Fruit fly (Drosophila melanogaster) whole organism, prepupa: ENCODE measurements around the gene Scgalpha.

Experiments
- Blimp-1 ChIP-seq: fragments of 200-800 bp; sonication (Bioruptor generic); optimal IDR thresholded peaks from 3 replicates; lab custom pipeline; 2017; ENCODE audit warnings: missing biosample characterization, missing genetic modification characterization, mild to moderate bottlenecking, moderate library complexity, missing genetic modification reagents
- CG10631 ChIP-seq: fragments of 200-800 bp; sonication (Bioruptor generic); optimal IDR thresholded peaks from 2 replicates; lab custom pipeline; 2016; ENCODE audit warnings: missing biosample characterization, missing genetic modification characterization
- CG10669 ChIP-seq: fragments of 200-800 bp; sonication (Bioruptor generic); optimal IDR thresholded peaks from 3 replicates; lab custom pipeline; 2018; ENCODE audit warnings: missing biosample characterization, mild to moderate bottlenecking, missing genetic modification characterization, moderate library complexity
- CG11294 ChIP-seq: fragments of 200-800 bp; sonication (Bioruptor generic); IDR thresholded peaks from 2 replicates; pipeline ENCODE4 v1.3.6; 2022; ENCODE audit warnings: missing biosample characterization, missing genetic modification characterization
- CG11902 ChIP-seq: fragments of 200-800 bp; sonication (Bioruptor generic); optimal IDR thresholded peaks from 3 replicates; lab custom pipeline; 2016; ENCODE audit warnings: missing biosample characterization, missing genetic modification characterization
- CG15336 ChIP-seq: fragments of 200-800 bp; sonication (Bioruptor generic); IDR thresholded peaks from 2 replicates; pipeline ENCODE4 v1.3.6; 2022; ENCODE audit warnings: missing biosample characterization, missing genetic modification characterization
- CG1621 ChIP-seq: fragments of 200-800 bp; sonication (Bioruptor generic); optimal IDR thresholded peaks from 3 replicates; lab custom pipeline; 2018; ENCODE audit warnings: missing biosample characterization, mild to moderate bottlenecking, missing genetic modification characterization
- CG16779 ChIP-seq: fragments of 200-800 bp; sonication (Bioruptor generic); optimal IDR thresholded peaks from 3 replicates; lab custom pipeline; 2017; ENCODE audit warnings: missing biosample characterization, mild to moderate bottlenecking, missing genetic modification characterization
- CG3032 ChIP-seq: fragments of 200-800 bp; optimal IDR thresholded peaks from 2 replicates; lab custom pipeline; 2019; ENCODE audit warnings: missing biosample characterization, mild to moderate bottlenecking, missing genetic modification characterization, moderate library complexity
- CG31627 ChIP-seq: fragments of 200-800 bp; sonication (Bioruptor generic); optimal IDR thresholded peaks from 3 replicates; lab custom pipeline; 2016; ENCODE audit warnings: missing biosample characterization, missing genetic modification characterization
- CG34406 ChIP-seq: fragments of 200-800 bp; sonication (Bioruptor generic); optimal IDR thresholded peaks from 3 replicates; lab custom pipeline; 2016; ENCODE audit warnings: missing biosample characterization, missing genetic modification characterization
- CG3919 ChIP-seq: fragments of 200-800 bp; sonication (Bioruptor generic); optimal IDR thresholded peaks from 3 replicates; lab custom pipeline; 2016; ENCODE audit warnings: missing biosample characterization, missing genetic modification characterization
- CG6792 ChIP-seq: fragments of 200-800 bp; sonication (Bioruptor generic); optimal IDR thresholded peaks from 3 replicates; lab custom pipeline; 2016; ENCODE audit warnings: missing biosample characterization, missing genetic modification characterization
- CG6808 ChIP-seq: fragments of 200-800 bp; sonication (Bioruptor generic); optimal IDR thresholded peaks from 3 replicates; lab custom pipeline; 2017; ENCODE audit warnings: missing biosample characterization, missing genetic modification characterization, mild to moderate bottlenecking, moderate library complexity, missing genetic modification reagents
- CG6854 ChIP-seq: fragments of 200-800 bp; sonication (Bioruptor generic); optimal IDR thresholded peaks from 2 replicates; lab custom pipeline; 2017; ENCODE audit warnings: missing biosample characterization, mild to moderate bottlenecking, missing genetic modification characterization
- CG8319 ChIP-seq: fragments of 200-800 bp; sonication (Bioruptor generic); optimal IDR thresholded peaks from 3 replicates; lab custom pipeline; 2016; ENCODE audit warnings: missing biosample characterization, missing genetic modification characterization
- CG8632 ChIP-seq: fragments of 200-800 bp; sonication (Bioruptor generic); optimal IDR thresholded peaks from 3 replicates; lab custom pipeline; 2016; ENCODE audit warnings: missing biosample characterization, missing genetic modification characterization
- CG9139 ChIP-seq: fragments of 200-800 bp; sonication (Bioruptor generic); optimal IDR thresholded peaks from 3 replicates; lab custom pipeline; 2017; ENCODE audit warnings: missing biosample characterization, mild to moderate bottlenecking, missing genetic modification characterization
- Eip75B ChIP-seq: fragments of 200-800 bp; sonication (Bioruptor generic); optimal IDR thresholded peaks from 3 replicates; lab custom pipeline; 2016; ENCODE audit warnings: missing biosample characterization, missing genetic modification characterization
- Eip78C ChIP-seq: fragments of 200-800 bp; sonication (Bioruptor generic); peaks from one replicate; lab custom pipeline; 2016; ENCODE audit warnings: missing biosample characterization, missing genetic modification characterization
- Eip93F ChIP-seq: fragments of 200-800 bp; sonication (Bioruptor generic); optimal IDR thresholded peaks from 2 replicates; lab custom pipeline; 2016; ENCODE audit warnings: missing biosample characterization, mild to moderate bottlenecking, missing genetic modification characterization
- Ets21C ChIP-seq: fragments of 200-800 bp; sonication (Bioruptor generic); optimal IDR thresholded peaks from 3 replicates; lab custom pipeline; 2016; ENCODE audit warnings: missing biosample characterization, missing genetic modification characterization
- Ets96B ChIP-seq: fragments of 200-800 bp; optimal IDR thresholded peaks from 2 replicates; lab custom pipeline; 2019; ENCODE audit warnings: missing biosample characterization, mild to moderate bottlenecking, missing genetic modification characterization, moderate library complexity
- Hr38 ChIP-seq: sonication (Bioruptor generic); optimal IDR thresholded peaks from 2 replicates; lab custom pipeline; 2016; ENCODE audit warnings: missing biosample characterization, missing genetic modification characterization
- Hr4 ChIP-seq: fragments of 200-800 bp; sonication (Bioruptor generic); optimal IDR thresholded peaks from 3 replicates; lab custom pipeline; 2016; ENCODE audit warnings: missing biosample characterization, missing genetic modification characterization
- Lpt ChIP-seq: fragments of 200-800 bp; sonication (Bioruptor generic); optimal IDR thresholded peaks from 3 replicates; lab custom pipeline; 2016; ENCODE audit warnings: missing biosample characterization, missing genetic modification characterization
- OdsH ChIP-seq: fragments of 200-800 bp; sonication (Bioruptor generic); optimal IDR thresholded peaks from 3 replicates; lab custom pipeline; 2016; ENCODE audit warnings: missing biosample characterization, missing genetic modification characterization
- Sox102F ChIP-seq: fragments of 200-800 bp; sonication (Bioruptor generic); optimal IDR thresholded peaks from 2 replicates; lab custom pipeline; 2016; ENCODE audit warnings: missing biosample characterization, mild to moderate bottlenecking, missing genetic modification characterization
- achi ChIP-seq: fragments of 200-800 bp; sonication (Bioruptor generic); optimal IDR thresholded peaks from 3 replicates; lab custom pipeline; 2016; ENCODE audit warnings: missing biosample characterization, missing genetic modification characterization
- acj6 ChIP-seq: fragments of 200-800 bp; sonication (Bioruptor generic); optimal IDR thresholded peaks from 3 replicates; lab custom pipeline; 2016; ENCODE audit warnings: missing biosample characterization, missing genetic modification characterization
- cyc ChIP-seq: fragments of 200-800 bp; sonication (Bioruptor generic); optimal IDR thresholded peaks from 3 replicates; lab custom pipeline; 2016; ENCODE audit warnings: missing biosample characterization, missing genetic modification characterization
- dac ChIP-seq: fragments of 200-800 bp; sonication (Bioruptor generic); optimal IDR thresholded peaks from 2 replicates; lab custom pipeline; 2017; ENCODE audit warnings: missing biosample characterization, mild to moderate bottlenecking, missing genetic modification characterization
- dsx ChIP-seq: fragments of 200-800 bp; optimal IDR thresholded peaks from 3 replicates; lab custom pipeline; 2019; ENCODE audit warnings: missing biosample characterization, mild to moderate bottlenecking, missing genetic modification characterization, moderate library complexity; ENCODE audit not compliant: poor library complexity, severe bottlenecking
- eg ChIP-seq: fragments of 200-800 bp; sonication (Bioruptor generic); IDR thresholded peaks from 3 replicates; pipeline ENCODE4 v1.3.6; 2022; ENCODE audit warnings: missing biosample characterization, missing genetic modification characterization
- esn ChIP-seq: fragments of 200-800 bp; sonication (Bioruptor generic); optimal IDR thresholded peaks from 2 replicates; lab custom pipeline; 2016; ENCODE audit warnings: missing biosample characterization, mild to moderate bottlenecking, missing genetic modification characterization, moderate library complexity
- fd59A ChIP-seq: fragments of 200-800 bp; sonication (Bioruptor generic); optimal IDR thresholded peaks from 2 replicates; lab custom pipeline; 2017; ENCODE audit warnings: missing biosample characterization, mild to moderate bottlenecking, missing genetic modification characterization, missing genetic modification reagents
- fkh ChIP-seq: fragments of 200-800 bp; sonication (Bioruptor generic); optimal IDR thresholded peaks from 3 replicates; lab custom pipeline; 2017; ENCODE audit warnings: missing biosample characterization, mild to moderate bottlenecking, missing genetic modification characterization, moderate library complexity
- net ChIP-seq: fragments of 200-800 bp; sonication (Bioruptor generic); optimal IDR thresholded peaks from 3 replicates; lab custom pipeline; 2016; ENCODE audit warnings: missing biosample characterization, missing genetic modification characterization
- pdm3 ChIP-seq: fragments of 200-800 bp; sonication (Bioruptor generic); optimal IDR thresholded peaks from 3 replicates; lab custom pipeline; 2016; ENCODE audit warnings: missing biosample characterization, missing genetic modification characterization
- spab ChIP-seq: fragments of 200-800 bp; sonication (Bioruptor generic); optimal IDR thresholded peaks from 2 replicates; lab custom pipeline; 2017; ENCODE audit warnings: missing biosample characterization, mild to moderate bottlenecking, missing genetic modification characterization, missing genetic modification reagents
- ss ChIP-seq, 2 experiments: fragments of 200-800 bp; sonication (Bioruptor generic); optimal IDR thresholded peaks; 2 replicates in 1 of 2; 3 replicates in 1 of 2; lab custom pipeline; 2017 to 2018; ENCODE audit warnings: mild to moderate bottlenecking in 2 of 2, missing biosample characterization in 2 of 2, missing genetic modification characterization in 2 of 2, moderate library complexity in 1 of 2

The Scgalpha gene

dm6 chr2L:8293449-8293848, 9.8 kb upstream of the Scgalpha start (continued):
- TF ChIP-seq CG34406 (GFP tag; lab: Kevin White, UChicago) = no peak

dm6 chr2L:8294043-8294442, 9.2 kb upstream of the Scgalpha start:
- TF ChIP-seq eg (GFP tag; lab: Robert Waterston, UW) (no peak), dsx (GFP tag; lab: Kevin White, UChicago) (no peak), net (no peak), Hr38 (no peak), CG1621 (no peak), dac (GFP tag; lab: Kevin White, UChicago) (no peak)

dm6 chr2L:8296395-8296794, 6.8 kb upstream of the Scgalpha start:
- TF ChIP-seq Hr4 (GFP tag; lab: Kevin White, UChicago) (no peak), Eip78C (GFP tag; lab: Kevin White, UChicago) (peak; percentile 23)

dm6 chr2L:8297070-8297469, 6.2 kb upstream of the Scgalpha start:
- no peak for TF ChIP-seq CG16779 (tag; lab: Kevin White, UChicago)
- no peak for TF ChIP-seq Ets21C (GFP tag; lab: Kevin White, UChicago)
- TF ChIP-seq spab (GFP tag; lab: Kevin White, UChicago) = no peak
- no peak for TF ChIP-seq CG10631 (GFP tag; lab: Kevin White, UChicago)
- TF ChIP-seq CG10669 (GFP tag; lab: Kevin White, UChicago) = no peak

dm6 chr2L:8299194-8299811, 3.9 kb upstream of the Scgalpha start:
- TF ChIP-seq Sox102F (GFP tag; lab: Kevin White, UChicago) (peak; percentile 89), CG6792 (GFP tag; lab: Kevin White, UChicago) (peak; percentile 82), fd59A (peak; percentile 91), fkh (GFP tag; lab: Kevin White, UChicago) (peak; percentile 18), CG3032 (tag; lab: Kevin White, UChicago) (peak; percentile 94), dsx (GFP tag; lab: Kevin White, UChicago) (peak; percentile 91), OdsH (GFP tag; lab: Kevin White, UChicago) (peak; percentile 80), ss (GFP tag; optimal IDR thresholded peaks at IDR 0.05; lab: Kevin White, UChicago) (peak; percentile 93 to 95), Hr38 (no peak), esn (GFP tag; lab: Kevin White, UChicago) (peak; percentile 95), Ets96B (peak; percentile 82), CG8319 (GFP tag; lab: Kevin White, UChicago) (peak; percentile 54), cyc (GFP tag; lab: Kevin White, UChicago) (peak; percentile 91), CG11902 (peak; percentile 91), Eip75B (peak; percentile 89), acj6 (GFP tag; lab: Kevin White, UChicago) (peak; percentile 65), pdm3 (peak; percentile 87), CG11294 (GFP tag; lab: Robert Waterston, UW) (0 out of 2 replicates have a peak, but pooled peaks have one; percentile 35), CG3919 (peak; percentile 91), achi (GFP tag; lab: Kevin White, UChicago) (peak; percentile 87), Blimp-1 (GFP tag; lab: Kevin White, UChicago) (peak; percentile 76), Eip93F (peak; percentile 37), CG1621 (peak; percentile 74), eg (GFP tag; lab: Robert Waterston, UW) (peak; percentile 50; the same call in 1 of the 3 replicates), Hr4 (GFP tag; lab: Kevin White, UChicago) (peak; percentile 42), Lpt (GFP tag; lab: Kevin White, UChicago) (peak; percentile 49), CG15336 (peak; percentile 58), CG31627 (GFP tag; lab: Kevin White, UChicago) (peak; percentile 86), Ets21C (GFP tag; lab: Kevin White, UChicago) (peak; percentile 86), CG6808 (GFP tag; lab: Kevin White, UChicago) (peak; percentile 95), CG8632 (GFP tag; lab: Kevin White, UChicago) (peak; percentile 73), net (peak; percentile 82), CG16779 (tag; lab: Kevin White, UChicago) (no peak), CG9139 (peak; percentile 91), CG6854 (GFP tag; lab: Kevin White, UChicago) (peak; percentile 97), dac (GFP tag; lab: Kevin White, UChicago) (no peak), CG10631 (GFP tag; lab: Kevin White, UChicago) (peak; percentile 86)
